Fruit fly (Drosophila melanogaster) whole organism, embryonic: ENCODE data around the gene Aef1.

Experiments
- Awh ChIP-seq: fragments of 200-800 bp; sonication (Bioruptor generic); IDR thresholded peaks from 2 replicates; pipeline ENCODE4, ENCODE4 v1.3.6; 2022; ENCODE audit warnings: missing biosample characterization, missing genetic modification characterization
- CG10654 ChIP-seq: fragments of 200-800 bp; sonication (Bioruptor generic); optimal IDR thresholded peaks from 2 replicates; lab custom pipeline; 2016; ENCODE audit warnings: missing biosample characterization, missing genetic modification characterization
- CG1233 ChIP-seq: fragments of 200-800 bp; sonication (Bioruptor generic); optimal IDR thresholded peaks from 4 replicates; lab custom pipeline; 2018; ENCODE audit warnings: missing biosample characterization, mild to moderate bottlenecking, missing genetic modification characterization
- CG12659 ChIP-seq: fragments of 200-800 bp; sonication (Bioruptor generic); optimal IDR thresholded peaks from 3 replicates; lab custom pipeline; 2017; ENCODE audit warnings: mild to moderate bottlenecking, missing biosample characterization, missing genetic modification reagents, missing genetic modification characterization
- CG13424 ChIP-seq: fragments of 200-800 bp; sonication (Bioruptor generic); optimal IDR thresholded peaks from 2 replicates; lab custom pipeline; 2019; ENCODE audit warnings: missing biosample characterization, mild to moderate bottlenecking, missing genetic modification characterization, moderate library complexity
- CG14965 ChIP-seq: fragments of 200-800 bp; sonication (Bioruptor generic); optimal IDR thresholded peaks from 2 replicates; lab custom pipeline; 2016; ENCODE audit warnings: missing biosample characterization, missing genetic modification characterization, borderline replicate concordance
- CG3163 ChIP-seq: fragments of 200-800 bp; sonication (Bioruptor generic); optimal IDR thresholded peaks from 3 replicates; lab custom pipeline; 2016; ENCODE audit warnings: missing biosample characterization, missing genetic modification characterization
- CG33213 ChIP-seq: fragments of 200-800 bp; sonication (Bioruptor generic); optimal IDR thresholded peaks from 3 replicates; lab custom pipeline; 2016; ENCODE audit warnings: missing biosample characterization, missing genetic modification characterization
- CG4617 ChIP-seq: fragments of 200-800 bp; sonication (Bioruptor generic); optimal IDR thresholded peaks from 3 replicates; lab custom pipeline; 2016; ENCODE audit warnings: missing biosample characterization, missing genetic modification characterization, borderline replicate concordance
- CG6272 ChIP-seq: fragments of 200-800 bp; sonication (Bioruptor generic); IDR thresholded peaks from 2 replicates; pipeline ENCODE4 v1.3.6; 2022; ENCODE audit warnings: missing biosample characterization, missing genetic modification characterization
- CG6654 ChIP-seq: fragments of 200-800 bp; sonication (Bioruptor generic); optimal IDR thresholded peaks from 2 replicates; lab custom pipeline; 2017; ENCODE audit warnings: missing biosample characterization, mild to moderate bottlenecking, missing genetic modification characterization
- CG8290 ChIP-seq, 3 experiments: fragments of 200-800 bp; sonication (Bioruptor generic); optimal IDR thresholded peaks; 2 replicates each; lab custom pipeline; 2016 to 2019; ENCODE audit warnings: missing biosample characterization in 3 of 3, missing genetic modification characterization in 3 of 3, mild to moderate bottlenecking in 2 of 3, moderate library complexity in 1 of 3
- CG8478 ChIP-seq: fragments of >200 bp; optimal IDR thresholded peaks from 2 replicates; lab custom pipeline; 2018
- CG9437 ChIP-seq: fragments of 200-800 bp; sonication (Bioruptor generic); optimal IDR thresholded peaks from 2 replicates; lab custom pipeline; 2018; ENCODE audit warnings: missing biosample characterization, mild to moderate bottlenecking, missing genetic modification characterization
- Dp ChIP-seq: fragments of 200-800 bp; sonication (Bioruptor generic); optimal IDR thresholded peaks from 2 replicates; lab custom pipeline; 2018; ENCODE audit warnings: missing biosample characterization, mild to moderate bottlenecking, missing genetic modification characterization, moderate library complexity
- Gsc ChIP-seq: fragments of 200-800 bp; sonication (Bioruptor generic); IDR thresholded peaks from 2 replicates; pipeline ENCODE4 v1.3.6; 2022; ENCODE audit warnings: missing biosample characterization, missing genetic modification characterization
- Hmx ChIP-seq: fragments of 200-800 bp; sonication (Bioruptor generic); optimal IDR thresholded peaks from 2 replicates; lab custom pipeline; 2016; ENCODE audit warnings: missing biosample characterization, missing genetic modification characterization
- Hr39 ChIP-seq: fragments of >200 bp; optimal IDR thresholded peaks from 2 replicates; lab custom pipeline; 2017
- Rx ChIP-seq: fragments of 200-800 bp; sonication (Bioruptor generic); IDR thresholded peaks from 2 replicates; pipeline ENCODE4 v1.3.6; 2022; ENCODE audit warnings: missing biosample characterization, missing genetic modification characterization
- Side ChIP-seq: fragments of 200-800 bp; sonication (Bioruptor generic); optimal IDR thresholded peaks from 2 replicates; lab custom pipeline; 2016; ENCODE audit warnings: missing biosample characterization, missing genetic modification characterization
- Sin3A ChIP-seq: fragments of >200 bp; optimal IDR thresholded peaks from 2 replicates; lab custom pipeline; 2018
- Sry-β ChIP-seq: fragments of 200-800 bp; sonication (Bioruptor generic); optimal IDR thresholded peaks from 2 replicates; lab custom pipeline; 2018; ENCODE audit warnings: missing biosample characterization, mild to moderate bottlenecking, missing genetic modification characterization, moderate library complexity
- Ssrp ChIP-seq: fragments of 200-800 bp; sonication (Bioruptor generic); optimal IDR thresholded peaks from 2 replicates; lab custom pipeline; 2018; ENCODE audit warnings: missing biosample characterization, mild to moderate bottlenecking, missing genetic modification characterization, moderate library complexity
- Stat92E ChIP-seq, 3 experiments: fragments of >200 bp in 2 of 3; fragments of 200-800 bp in 1 of 3; sonication (Bioruptor generic) in 1 of 3; optimal IDR thresholded peaks; 2 replicates each; lab custom pipeline; 2017 to 2019; ENCODE audit warnings: missing biosample characterization in 3 of 3, missing genetic modification characterization in 3 of 3, mild to moderate bottlenecking in 1 of 3, moderate library complexity in 1 of 3
- Vsx1 ChIP-seq: fragments of 200-800 bp; sonication (Bioruptor generic); optimal IDR thresholded peaks from 2 replicates; lab custom pipeline; 2017; ENCODE audit warnings: missing biosample characterization, mild to moderate bottlenecking, missing genetic modification characterization, missing genetic modification reagents
- Xrp1 ChIP-seq: fragments of 200-800 bp; sonication (Bioruptor generic); IDR thresholded peaks from 2 replicates; pipeline ENCODE4 v1.3.6; 2022; ENCODE audit warnings: missing biosample characterization, missing genetic modification characterization
- ara ChIP-seq: fragments of 200-800 bp; sonication (Bioruptor generic); IDR thresholded peaks from 2 replicates; pipeline ENCODE4 v1.3.6; 2022; ENCODE audit warnings: missing biosample characterization, missing genetic modification characterization
- bbx ChIP-seq: fragments of 200-800 bp; sonication (Bioruptor generic); IDR thresholded peaks from 2 replicates; pipeline ENCODE4 v1.3.6; 2022; ENCODE audit warnings: missing biosample characterization, missing genetic modification characterization; ENCODE audit not compliant: partially characterized antibody
- chif ChIP-seq, 2 experiments: fragments of 200-800 bp; sonication (Bioruptor generic); optimal IDR thresholded peaks; 3 replicates each; lab custom pipeline; 2016; ENCODE audit warnings: missing biosample characterization in 2 of 2, missing genetic modification characterization in 2 of 2
- croc ChIP-seq: fragments of 200-800 bp; sonication (Bioruptor generic); conservative IDR thresholded peaks from 3 replicates; pipeline ENCODE4 v1.3.6; 2022; ENCODE audit warnings: missing biosample characterization, missing genetic modification characterization
- gcm ChIP-seq: fragments of 200-800 bp; sonication (Bioruptor generic); optimal IDR thresholded peaks from 2 replicates; lab custom pipeline; 2019; ENCODE audit warnings: missing biosample characterization, mild to moderate bottlenecking, missing genetic modification characterization, moderate library complexity
- gfzf ChIP-seq: fragments of 200-800 bp; sonication (Bioruptor generic); optimal IDR thresholded peaks from 2 replicates; lab custom pipeline; 2016; ENCODE audit warnings: missing biosample characterization, mild to moderate bottlenecking, missing genetic modification characterization, moderate library complexity
- grau ChIP-seq: fragments of 200-800 bp; optimal IDR thresholded peaks from 3 replicates; lab custom pipeline; 2019; ENCODE audit warnings: missing biosample characterization, mild to moderate bottlenecking, missing genetic modification characterization, moderate library complexity
- gro ChIP-seq: fragments of 200-800 bp; sonication (Bioruptor generic); optimal IDR thresholded peaks from 2 replicates; lab custom pipeline; 2016; ENCODE audit warnings: missing biosample characterization, missing genetic modification characterization
- h ChIP-seq: fragments of >200 bp; optimal IDR thresholded peaks from 2 replicates; lab custom pipeline; 2017
- hb ChIP-seq: fragments of 200-800 bp; sonication (Bioruptor generic); IDR thresholded peaks from 3 replicates; pipeline ENCODE4 v1.3.6; 2022; ENCODE audit warnings: missing biosample characterization, missing genetic modification characterization; ENCODE audit not compliant: partially characterized antibody
- kay ChIP-seq: fragments of 200-800 bp; sonication (Bioruptor generic); optimal IDR thresholded peaks from 2 replicates; lab custom pipeline; 2016; ENCODE audit warnings: missing biosample characterization, missing genetic modification characterization
- ken ChIP-seq: fragments of 200-800 bp; sonication (Bioruptor generic); IDR thresholded peaks from 3 replicates; pipeline ENCODE4 v1.3.6; 2022; ENCODE audit warnings: missing biosample characterization, missing genetic modification characterization
- lbe ChIP-seq: fragments of 200-800 bp; sonication (Bioruptor generic); optimal IDR thresholded peaks from 2 replicates; lab custom pipeline; 2016; ENCODE audit warnings: missing biosample characterization, mild to moderate bottlenecking, missing genetic modification characterization
- nerfin-2 ChIP-seq: fragments of 200-800 bp; sonication (Bioruptor generic); IDR thresholded peaks from 2 replicates; pipeline ENCODE4 v1.3.6; 2022; ENCODE audit warnings: missing biosample characterization, missing genetic modification characterization; ENCODE audit not compliant: partially characterized antibody
- pros ChIP-seq: fragments of 200-800 bp; sonication (Bioruptor generic); optimal IDR thresholded peaks from 3 replicates; lab custom pipeline; 2019; ENCODE audit warnings: missing biosample characterization, mild to moderate bottlenecking, missing genetic modification characterization, moderate library complexity
- pum ChIP-seq: fragments of 200-800 bp; sonication (Bioruptor generic); optimal IDR thresholded peaks from 2 replicates; lab custom pipeline; 2016; ENCODE audit warnings: missing biosample characterization, missing genetic modification characterization
- repo ChIP-seq: fragments of 200-800 bp; sonication (Bioruptor generic); optimal IDR thresholded peaks from 2 replicates; lab custom pipeline; 2016; ENCODE audit warnings: missing biosample characterization, missing genetic modification characterization
- scrt ChIP-seq: fragments of 200-800 bp; sonication (Bioruptor generic); optimal IDR thresholded peaks from 2 replicates; lab custom pipeline; 2018; ENCODE audit warnings: missing biosample characterization, mild to moderate bottlenecking, missing genetic modification characterization, moderate library complexity
- sisA ChIP-seq: fragments of 200-800 bp; sonication (Bioruptor generic); IDR thresholded peaks from 2 replicates; pipeline ENCODE4 v1.3.6; 2022; ENCODE audit warnings: missing biosample characterization, missing genetic modification characterization
- sna ChIP-seq: fragments of 200-800 bp; sonication (Bioruptor generic); IDR thresholded peaks from 2 replicates; pipeline ENCODE4 v1.3.6; 2022; ENCODE audit warnings: missing biosample characterization, missing genetic modification characterization; ENCODE audit not compliant: partially characterized antibody
- sr ChIP-seq: fragments of 200-800 bp; sonication (Bioruptor generic); IDR thresholded peaks from 3 replicates; pipeline ENCODE4 v1.3.6; 2022; ENCODE audit warnings: missing biosample characterization, missing genetic modification characterization
- tin ChIP-seq: fragments of 200-800 bp; sonication (Bioruptor generic); optimal IDR thresholded peaks from 3 replicates; lab custom pipeline; 2016; ENCODE audit warnings: missing biosample characterization, missing genetic modification characterization
- unc-4 ChIP-seq: fragments of 200-800 bp; sonication (Bioruptor generic); IDR thresholded peaks from 2 replicates; pipeline ENCODE4 v1.3.6; 2022; ENCODE audit warnings: missing biosample characterization, missing genetic modification characterization; ENCODE audit not compliant: partially characterized antibody
- vvl ChIP-seq: fragments of 200-800 bp; sonication (Bioruptor generic); IDR thresholded peaks from 2 replicates; pipeline ENCODE4 v1.3.6; 2022; ENCODE audit warnings: missing biosample characterization, missing genetic modification characterization
- wdn ChIP-seq: fragments of 200-800 bp; sonication (Bioruptor generic); IDR thresholded peaks from 2 replicates; pipeline ENCODE4 v1.3.6; 2022; ENCODE audit warnings: missing biosample characterization, missing genetic modification characterization

The Aef1 gene

dm6 chr3L:21441216-21441813 lies 8.1 kb downstream of the Aef1 start, which contains the start of gene CG5664 (continued):
- TF ChIP-seq nerfin-2 (GFP tag; lab: Robert Waterston, UW) (peak; percentile 35; the same call in 1 of the 2 replicates), CG12659 (GFP tag; lab: Kevin White, UChicago) (peak; percentile 28), Vsx1 (GFP tag; lab: Kevin White, UChicago) (no peak), CG10654 (GFP tag; lab: Kevin White, UChicago) (no peak), CG3163 (GFP tag; lab: Kevin White, UChicago) (no peak), repo (GFP tag; lab: Kevin White, UChicago) (no peak), sisA (no peak), Dp (GFP tag; lab: Kevin White, UChicago) (peak; percentile 79), Ssrp (tag; lab: Kevin White, UChicago) (no peak), sna (GFP tag; lab: Robert Waterston, UW) (peak; percentile 85), Hr39 (no peak), pum (GFP tag; lab: Kevin White, UChicago) (no peak), Stat92E (GFP tag; optimal IDR thresholded peaks at IDR 0.05; lab: Kevin White, UChicago) (no peak), Hmx (GFP tag; lab: Kevin White, UChicago) (no peak), gcm (GFP tag; lab: Kevin White, UChicago) (no peak), CG4617 (GFP tag; lab: Kevin White, UChicago) (peak; percentile 27), Xrp1 (GFP tag; lab: Robert Waterston, UW) (no peak), Sry-β (no peak), CG9437 (GFP tag; lab: Kevin White, UChicago) (no peak), lbe (GFP tag; lab: Kevin White, UChicago) (no peak), ken (GFP tag; lab: Robert Waterston, UW) (no peak), CG1233 (GFP tag; lab: Kevin White, UChicago) (no peak), Sin3A (peak; percentile 56), bbx (peak; percentile 79), hb (GFP tag; lab: Robert Waterston, UW) (peak; percentile 58; the same call in 1 of the 3 replicates), sr (GFP tag; lab: Robert Waterston, UW) (no peak), Gsc (GFP tag; lab: Robert Waterston, UW) (no peak), vvl (GFP tag; lab: Robert Waterston, UW) (peak; percentile 63), grau (tag; lab: Kevin White, UChicago) (no peak), scrt (no peak), wdn (no peak), CG14965 (GFP tag; lab: Kevin White, UChicago) (no peak), CG13424 (tag; lab: Kevin White, UChicago) (no peak), h (lab: Kevin White, UChicago) (no peak), tin (GFP tag; lab: Kevin White, UChicago) (no peak), CG8290 (GFP tag; optimal IDR thresholded peaks at IDR 0.05; lab: Kevin White, UChicago) (no peak), CG8290 (tag; optimal IDR thresholded peaks at IDR 0.05; lab: Kevin White, UChicago) (no peak), Awh (GFP tag; lab: Robert Waterston, UW) (no peak), unc-4 (peak; percentile 82), ara (GFP tag; lab: Robert Waterston, UW) (no peak), kay (GFP tag; lab: Kevin White, UChicago) (no peak), gfzf (peak; percentile 80), Rx (no peak), Side (GFP tag; lab: Kevin White, UChicago) (no peak), croc (GFP tag; lab: Robert Waterston, UW) (no peak), gro (GFP tag; lab: Kevin White, UChicago) (no peak), CG6654 (no peak), CG8478 (no peak), CG33213 (GFP tag; lab: Kevin White, UChicago) (peak; percentile 7), chif (GFP tag; optimal IDR thresholded peaks at IDR 0.05; lab: Kevin White, UChicago) (no peak), pros (GFP tag; lab: Kevin White, UChicago) (no peak), CG6272 (GFP tag; lab: Robert Waterston, UW) (no peak)
